Worm (Caenorhabditis elegans): Measurements from ENCODE around the gene T16G1.2.

T16G1.2 gene

DNA sequence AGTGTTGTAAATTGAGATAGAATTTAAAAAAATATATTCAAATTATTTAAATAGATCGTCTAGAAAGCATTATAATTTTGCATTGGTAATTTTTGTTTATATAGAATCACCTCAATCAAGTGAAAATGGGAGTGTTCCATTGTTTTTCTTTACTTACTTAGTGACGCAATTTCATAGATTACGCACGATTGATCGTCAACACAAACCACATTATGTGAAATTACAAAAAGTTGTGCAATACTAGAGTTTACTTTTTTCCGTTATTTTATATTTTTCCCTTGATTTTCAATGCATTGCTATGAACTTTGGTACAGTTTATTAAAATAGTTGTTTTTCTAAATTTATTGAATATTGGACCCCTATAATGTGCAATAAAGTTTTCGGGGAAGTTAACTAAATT lies 10.2 kb downstream of the T16G1.2 start, which contains the start of gene T16G1.5:
Gene T16G1.5, minus strand, starts transcription at position 119 of the 400 bp plus-strand sequence.
- TF ChIP-seq fkh-6 (tag; optimal IDR thresholded peaks at IDR 0.05) (no peak), T23F11.4 (GFP tag; optimal IDR thresholded peaks at IDR 0.05) (no peak), dmd-4 (tag; optimal IDR thresholded peaks at IDR 0.05; ENCODE audit: borderline replicate concordance) (no peak)

DNA sequence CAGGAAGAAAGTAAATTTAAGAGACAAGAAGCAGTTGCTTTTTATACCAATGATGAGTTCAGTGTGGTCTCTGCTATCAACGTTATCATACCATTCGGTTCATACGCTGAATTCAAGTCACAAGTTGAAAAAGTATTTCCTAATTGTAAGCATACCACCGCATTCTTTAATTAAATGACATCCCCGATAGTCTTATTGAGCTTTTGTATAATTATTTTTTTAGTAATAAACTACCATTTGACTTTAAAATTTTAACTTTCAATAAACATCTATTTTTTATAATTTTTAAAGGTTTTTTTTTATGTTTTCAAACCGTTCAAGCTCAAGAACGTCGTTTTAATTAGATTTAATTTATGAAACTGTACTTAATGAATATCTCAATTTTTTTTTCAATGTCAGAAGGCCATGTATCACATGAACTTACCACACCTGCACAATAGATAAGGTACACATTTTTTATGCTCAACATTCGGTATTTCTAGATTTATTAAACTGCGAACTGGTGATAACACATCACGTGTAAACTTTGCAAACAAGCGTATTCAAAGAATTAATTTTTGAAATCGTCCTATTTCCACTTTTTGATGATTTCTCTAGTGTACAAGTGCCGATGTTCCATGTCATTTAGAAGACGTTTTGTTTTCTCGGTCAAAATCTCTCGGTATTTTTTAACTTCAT lies 12.7 kb downstream of the T16G1.2 start, which contains the start of gene T16G1.4:
Gene T16G1.4, minus strand, starts transcription at position 51 of the 678 bp plus-strand sequence.
- TF ChIP-seq pqm-1 (tag; optimal IDR thresholded peaks at IDR 0.05) (no peak), C38D4.7 (GFP tag; optimal IDR thresholded peaks at IDR 0.05) (no peak), T23F11.4 (GFP tag; optimal IDR thresholded peaks at IDR 0.05) (no peak), pros-1 (tag; optimal IDR thresholded peaks at IDR 0.05) (no peak), npax-4 (tag; optimal IDR thresholded peaks at IDR 0.05) (no peak), ttx-3 (tag; optimal IDR thresholded peaks at IDR 0.05) (no peak), ceh-22 (tag; optimal IDR thresholded peaks at IDR 0.05) (no peak), ceh-9 (tag; optimal IDR thresholded peaks at IDR 0.05) (no peak), pha-2 (tag; optimal IDR thresholded peaks at IDR 0.05) (no peak), zip-5 (tag; optimal IDR thresholded peaks at IDR 0.05) (no peak), pax-1 (tag; optimal IDR thresholded peaks at IDR 0.05) (no peak), dve-1 (tag; optimal IDR thresholded peaks at IDR 0.05) (no peak)

DNA sequence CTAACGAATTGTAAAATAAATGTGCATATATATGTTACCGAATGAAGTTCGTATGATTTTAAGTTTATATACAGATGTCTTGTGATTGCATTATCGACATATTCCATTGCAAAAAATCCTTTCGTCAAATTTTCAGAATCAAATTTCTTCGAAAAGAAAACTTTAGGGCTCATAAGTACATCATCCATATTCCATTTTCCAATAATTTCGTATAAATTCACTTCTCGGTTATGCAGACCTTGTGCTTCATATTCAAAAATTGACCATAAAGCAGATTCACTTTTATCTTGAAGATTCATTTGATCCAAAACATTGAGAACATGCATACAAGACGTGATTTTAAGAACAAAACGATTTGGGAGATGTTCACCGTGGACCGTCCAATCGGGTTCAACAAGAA lies 14.1 kb downstream of the T16G1.2 start:
- no peak for TF ChIP-seq pha-4 (tag; optimal IDR thresholded peaks at IDR 0.05)
- no peak for TF ChIP-seq Y22D7AL.16 (tag; optimal IDR thresholded peaks at IDR 0.05)
- no peak for TF ChIP-seq hlh-15 (tag; optimal IDR thresholded peaks at IDR 0.05)

DNA sequence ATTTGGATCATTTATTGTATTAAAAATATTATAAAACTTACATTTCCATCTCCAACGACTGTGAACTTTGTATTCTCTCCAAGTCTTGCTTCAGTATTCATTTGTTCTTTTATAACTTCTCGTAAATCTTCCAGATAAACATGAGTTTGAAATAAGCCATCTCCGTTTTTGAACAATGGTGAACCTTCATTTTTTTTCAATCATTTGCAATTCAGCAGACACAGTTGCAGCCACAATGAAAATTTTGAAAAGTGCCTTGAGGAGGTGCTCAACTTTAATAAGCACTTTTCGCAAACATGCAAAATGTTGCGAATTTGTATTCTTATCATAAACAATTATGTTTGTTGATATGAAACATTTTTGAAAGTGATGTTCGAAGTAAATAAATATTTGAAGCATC lies 14.9 kb downstream of the T16G1.2 start, which contains the start of gene T16G1.3:
Gene T16G1.3, minus strand, starts transcription at position 101 of the 400 bp plus-strand sequence.
- TF ChIP-seq hlh-15 (tag; optimal IDR thresholded peaks at IDR 0.05) (no peak), C08G9.2 (tag; optimal IDR thresholded peaks at IDR 0.05) (no peak)

ce11 chrV:12944775-12945174 lies 15.5 kb downstream of the T16G1.2 start, which contains the start of gene grl-2:
Gene grl-2, plus strand, starts transcription at chrV:12945075.
- no peak for TF ChIP-seq ama-1 (optimal IDR thresholded peaks at IDR 0.05)
- TF ChIP-seq ceh-48 (tag; optimal IDR thresholded peaks at IDR 0.05) = no peak
- TF ChIP-seq npax-4 (tag; optimal IDR thresholded peaks at IDR 0.05) = no peak
- TF ChIP-seq elt-2 (tag; optimal IDR thresholded peaks at IDR 0.05) = no peak
- TF ChIP-seq pros-1 (tag; optimal IDR thresholded peaks at IDR 0.05) = no peak
- TF ChIP-seq T23F11.4 (GFP tag; optimal IDR thresholded peaks at IDR 0.05) = no peak
- no peak for TF ChIP-seq dve-1 (tag; optimal IDR thresholded peaks at IDR 0.05)
- no peak for TF ChIP-seq sdc-2 (tag; optimal IDR thresholded peaks at IDR 0.05)
- TF ChIP-seq rnt-1 (tag; optimal IDR thresholded peaks at IDR 0.05) = no peak
- no peak for TF ChIP-seq ceh-18 (tag; optimal IDR thresholded peaks at IDR 0.05)
- TF ChIP-seq pag-3 (tag; optimal IDR thresholded peaks at IDR 0.05; ENCODE audit: borderline replicate concordance) = no peak
- no peak for TF ChIP-seq hlh-8 (tag; optimal IDR thresholded peaks at IDR 0.05)
- no peak for TF ChIP-seq lin-11 (tag; optimal IDR thresholded peaks at IDR 0.05)
- TF ChIP-seq ceh-31 (tag; optimal IDR thresholded peaks at IDR 0.05) = no peak
- TF ChIP-seq F13H6.1 (tag; optimal IDR thresholded peaks at IDR 0.05) = no peak

DNA sequence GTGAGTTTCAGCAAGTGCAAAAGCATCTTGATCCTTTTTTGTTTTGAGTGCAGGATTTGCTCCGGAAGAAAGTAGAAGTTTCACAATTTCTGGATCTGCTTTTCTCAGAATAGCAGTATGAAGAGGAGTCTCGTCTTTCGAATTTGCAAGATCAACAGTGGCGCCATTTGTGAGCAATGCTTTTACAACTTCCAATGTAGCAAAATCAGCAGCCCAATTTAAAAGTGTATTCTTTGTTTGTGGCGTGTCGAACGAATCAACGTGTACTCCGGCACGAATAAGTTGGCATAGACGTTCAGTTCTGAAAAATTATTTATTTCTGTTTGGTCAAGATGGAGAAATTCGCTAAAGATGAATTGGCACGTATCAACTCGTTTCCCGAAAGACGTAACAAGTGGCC lies 20.3 kb downstream of the T16G1.2 start, which contains the start of gene T16G1.13:
Gene T16G1.13, plus strand, starts transcription at position 301 of the 400 bp plus-strand sequence.
- no peak for TF ChIP-seq unc-86 (tag; optimal IDR thresholded peaks at IDR 0.05)
- TF ChIP-seq pha-2 (tag; optimal IDR thresholded peaks at IDR 0.05) = no peak
- TF ChIP-seq sox-2 (GFP tag; IDR thresholded peaks at IDR 0.05) = no peak
- TF ChIP-seq nhr-232 (tag; optimal IDR thresholded peaks at IDR 0.05) = no peak
- no peak for TF ChIP-seq ceh-18 (tag; optimal IDR thresholded peaks at IDR 0.05)
- no peak for TF ChIP-seq fax-1 (tag; optimal IDR thresholded peaks at IDR 0.05)
- TF ChIP-seq hlh-8 (tag; optimal IDR thresholded peaks at IDR 0.05) = no peak
- TF ChIP-seq dve-1 (tag; optimal IDR thresholded peaks at IDR 0.05) = no peak
- TF ChIP-seq C08G9.2 (tag; optimal IDR thresholded peaks at IDR 0.05) = no peak

Measured in whole organism, late embryonic.